Fruit fly (Drosophila melanogaster): ENCODE data around the gene Lip1.

Lip1 gene

dm6 chr2L:10703281-10703680 lies 1.9 kb upstream of the Lip1 start, which contains the start of gene CG6415 (continued):
- peak; percentile 3 for TF ChIP-seq Max (GFP tag; optimal IDR thresholded peaks at IDR 0.05)
- no peak for TF ChIP-seq stwl (tag; optimal IDR thresholded peaks at IDR 0.05)
- TF ChIP-seq CG42726 (GFP tag; IDR thresholded peaks at IDR 0.05; ENCODE audit: partially characterized antibody): no peak
- TF ChIP-seq CG6854 (GFP tag; optimal IDR thresholded peaks at IDR 0.05): peak; percentile 47
- peak; percentile 25 for TF ChIP-seq schlank (tag; optimal IDR thresholded peaks at IDR 0.05)
- TF ChIP-seq CG4820 (GFP tag; optimal IDR thresholded peaks at IDR 0.05): peak; percentile 75
- no peak for TF ChIP-seq Deaf1 (tag; optimal IDR thresholded peaks at IDR 0.05)
- TF ChIP-seq CG18262 (tag; optimal IDR thresholded peaks at IDR 0.05): peak; percentile 81
- TF ChIP-seq maf-S (GFP tag; optimal IDR thresholded peaks at IDR 0.05): peak; percentile 51
- TF ChIP-seq ems (GFP tag; optimal IDR thresholded peaks at IDR 0.05): peak; percentile 68
- peak; percentile 70 for TF ChIP-seq CG14710 (tag; optimal IDR thresholded peaks at IDR 0.05)
- no peak for TF ChIP-seq Hand (GFP tag; optimal IDR thresholded peaks at IDR 0.05)
- TF ChIP-seq D19B (GFP tag; optimal IDR thresholded peaks at IDR 0.05): peak; percentile 41
- TF ChIP-seq sisA (GFP tag; IDR thresholded peaks at IDR 0.05): peak; percentile 48
- TF ChIP-seq CG7963 (GFP tag; IDR thresholded peaks at IDR 0.05; ENCODE audit: partially characterized antibody): no peak
- TF ChIP-seq nerfin-2 (GFP tag; IDR thresholded peaks at IDR 0.05; ENCODE audit: partially characterized antibody): no peak
- TF ChIP-seq stc (GFP tag; IDR thresholded peaks at IDR 0.05): peak; percentile 39; the same call in 1 of the 2 replicates
- no peak for TF ChIP-seq Sin3A (optimal IDR thresholded peaks at IDR 0.05)
- TF ChIP-seq Dfd (GFP tag; optimal IDR thresholded peaks at IDR 0.05): no peak
- TF ChIP-seq gsb-n (tag; optimal IDR thresholded peaks at IDR 0.05): peak; percentile 70
- peak; percentile 59 for TF ChIP-seq CG6813 (GFP tag; optimal IDR thresholded peaks at IDR 0.05)
- TF ChIP-seq Doc3 (GFP tag; IDR thresholded peaks at IDR 0.05; ENCODE audit: partially characterized antibody): no peak
- no peak for TF ChIP-seq CG9797 (GFP tag; optimal IDR thresholded peaks at IDR 0.05)
- no peak for TF ChIP-seq Opbp (GFP tag; IDR thresholded peaks at IDR 0.05; ENCODE audit: partially characterized antibody)
- no peak for TF ChIP-seq run (tag; optimal IDR thresholded peaks at IDR 0.05)
- peak; percentile 58 for TF ChIP-seq Dek (tag; optimal IDR thresholded peaks at IDR 0.05)
- TF ChIP-seq HmgZ (tag; optimal IDR thresholded peaks at IDR 0.05): peak; percentile 51
- peak; percentile 74 for TF ChIP-seq Blimp-1 (GFP tag; optimal IDR thresholded peaks at IDR 0.05)
- TF ChIP-seq CG10654 (GFP tag; optimal IDR thresholded peaks at IDR 0.05): peak; percentile 57
- peak; percentile 80 for TF ChIP-seq dmrt99B (tag; optimal IDR thresholded peaks at IDR 0.05)
- TF ChIP-seq luna (GFP tag; optimal IDR thresholded peaks at IDR 0.05): no peak
- TF ChIP-seq CG1233 (GFP tag; optimal IDR thresholded peaks at IDR 0.05): peak; percentile 65
- no peak for TF ChIP-seq CG7987 (GFP tag; optimal IDR thresholded peaks at IDR 0.05)
- TF ChIP-seq CG43689 (GFP tag; IDR thresholded peaks at IDR 0.05): no peak
- TF ChIP-seq Bdp1 (GFP tag; optimal IDR thresholded peaks at IDR 0.05): peak; percentile 25
- peak; percentile 52 for TF ChIP-seq chn (GFP tag; optimal IDR thresholded peaks at IDR 0.05)
- TF ChIP-seq CG5953 (GFP tag; IDR thresholded peaks at IDR 0.05): no peak
- peak; percentile 80 for TF ChIP-seq CG17829 (tag; optimal IDR thresholded peaks at IDR 0.05)
- no peak for TF ChIP-seq knrl (GFP tag; IDR thresholded peaks at IDR 0.05; ENCODE audit: partially characterized antibody)
- TF ChIP-seq seq (GFP tag; IDR thresholded peaks at IDR 0.05): peak; percentile 73
- TF ChIP-seq hkb (optimal IDR thresholded peaks at IDR 0.05): no peak
- peak; percentile 65 for TF ChIP-seq hkb (GFP tag; IDR thresholded peaks at IDR 0.05)
- TF ChIP-seq CG31365 (tag; optimal IDR thresholded peaks at IDR 0.05): no peak
- no peak for TF ChIP-seq gcm2 (GFP tag; optimal IDR thresholded peaks at IDR 0.05)
- TF ChIP-seq CG3065 (GFP tag; optimal IDR thresholded peaks at IDR 0.05): no peak
- peak; percentile 71 for TF ChIP-seq tgo (GFP tag; IDR thresholded peaks at IDR 0.05)
- TF ChIP-seq CG9609 (GFP tag; optimal IDR thresholded peaks at IDR 0.05): peak; percentile 66
- peak; percentile 83 for TF ChIP-seq zfh1 (GFP tag; IDR thresholded peaks at IDR 0.05)
- peak; percentile 51; the same call in 1 of the 2 replicates for TF ChIP-seq danr (GFP tag; IDR thresholded peaks at IDR 0.05)
- TF ChIP-seq nmo (GFP tag; optimal IDR thresholded peaks at IDR 0.05): peak; percentile 81
- no peak for TF ChIP-seq bbx (GFP tag; IDR thresholded peaks at IDR 0.05; ENCODE audit: partially characterized antibody)
